Fruit fly (Drosophila melanogaster): ENCODE data around the gene CG18577.

- TF ChIP-seq CG8301 (tag; optimal IDR thresholded peaks at IDR 0.05) = no peak
- TF ChIP-seq CG13204 (GFP tag; optimal IDR thresholded peaks at IDR 0.05) = no peak
- no peak for TF ChIP-seq EcR (GFP tag; optimal IDR thresholded peaks at IDR 0.05)
- no peak for TF ChIP-seq Ets98B (GFP tag; IDR thresholded peaks at IDR 0.05)
- TF ChIP-seq CG32121 (GFP tag; IDR thresholded peaks at IDR 0.05) = no peak
- no peak for TF ChIP-seq CG14655 (GFP tag; optimal IDR thresholded peaks at IDR 0.05)
- no peak for TF ChIP-seq CG8159 (tag; optimal IDR thresholded peaks at IDR 0.05)
- no peak for TF ChIP-seq Pif1A (GFP tag; optimal IDR thresholded peaks at IDR 0.05)
- TF ChIP-seq Snoo (tag; optimal IDR thresholded peaks at IDR 0.05) = no peak
- TF ChIP-seq CG4496 (GFP tag; IDR thresholded peaks at IDR 0.05) = no peak
Measured at dm6 chr3R:11224478-11224877, 28.6 kb downstream of the CG18577 start.

Data from whole organism, pupa.